Fruit fly (Drosophila melanogaster): Measurements from ENCODE around the gene CG32536.

dm6 chrX:19239365-19239764 lies 37.3 kb downstream of the CG32536 start:
- TF ChIP-seq CG30431 (GFP tag; optimal IDR thresholded peaks at IDR 0.05) (no peak), Ssrp (tag; optimal IDR thresholded peaks at IDR 0.05) (no peak), CG10959 (GFP tag; IDR thresholded peaks at IDR 0.05) (no peak), gt (GFP tag; IDR thresholded peaks at IDR 0.05) (no peak), CG32532 (GFP tag; IDR thresholded peaks at IDR 0.05) (no peak), crc (GFP tag; optimal IDR thresholded peaks at IDR 0.05) (no peak), CG18599 (GFP tag; optimal IDR thresholded peaks at IDR 0.05) (no peak), CG9215 (GFP tag; IDR thresholded peaks at IDR 0.05) (no peak), ranshi (GFP tag; IDR thresholded peaks at IDR 0.05) (no peak), ERR (GFP tag; optimal IDR thresholded peaks at IDR 0.05) (no peak), abd-A (tag; optimal IDR thresholded peaks at IDR 0.05) (no peak), CG10654 (GFP tag; optimal IDR thresholded peaks at IDR 0.05) (no peak), CG30403 (GFP tag; optimal IDR thresholded peaks at IDR 0.05) (no peak), ATbp (GFP tag; optimal IDR thresholded peaks at IDR 0.05) (no peak)

All from whole organism, embryonic.